Fruit fly (Drosophila melanogaster) whole organism, prepupa: ENCODE results near the gene CG13920.

Experiments used
- Blimp-1 ChIP-seq: fragments of 200-800 bp; sonication (Bioruptor generic); optimal IDR thresholded peaks from 3 replicates; lab custom pipeline; 2017; ENCODE audit warnings: missing biosample characterization, missing genetic modification characterization, mild to moderate bottlenecking, moderate library complexity, missing genetic modification reagents
- CG10631 ChIP-seq: fragments of 200-800 bp; sonication (Bioruptor generic); optimal IDR thresholded peaks from 2 replicates; lab custom pipeline; 2016; ENCODE audit warnings: missing biosample characterization, missing genetic modification characterization
- CG11294 ChIP-seq: fragments of 200-800 bp; sonication (Bioruptor generic); IDR thresholded peaks from 2 replicates; pipeline ENCODE4 v1.3.6; 2022; ENCODE audit warnings: missing biosample characterization, missing genetic modification characterization
- CG11762 ChIP-seq: fragments of 200-800 bp; sonication (Bioruptor generic); optimal IDR thresholded peaks from 3 replicates; lab custom pipeline; 2016; ENCODE audit warnings: missing biosample characterization, missing genetic modification characterization; ENCODE audit not compliant: insufficient read depth
- CG11902 ChIP-seq: fragments of 200-800 bp; sonication (Bioruptor generic); optimal IDR thresholded peaks from 3 replicates; lab custom pipeline; 2016; ENCODE audit warnings: missing biosample characterization, missing genetic modification characterization
- CG15336 ChIP-seq: fragments of 200-800 bp; sonication (Bioruptor generic); IDR thresholded peaks from 2 replicates; pipeline ENCODE4 v1.3.6; 2022; ENCODE audit warnings: missing biosample characterization, missing genetic modification characterization
- CG31627 ChIP-seq: fragments of 200-800 bp; sonication (Bioruptor generic); optimal IDR thresholded peaks from 3 replicates; lab custom pipeline; 2016; ENCODE audit warnings: missing biosample characterization, missing genetic modification characterization
- CG32006 ChIP-seq: fragments of 200-800 bp; sonication (Bioruptor generic); optimal IDR thresholded peaks from 3 replicates; lab custom pipeline; 2017; ENCODE audit warnings: missing biosample characterization, mild to moderate bottlenecking, missing genetic modification characterization
- CG3919 ChIP-seq: fragments of 200-800 bp; sonication (Bioruptor generic); optimal IDR thresholded peaks from 3 replicates; lab custom pipeline; 2016; ENCODE audit warnings: missing biosample characterization, missing genetic modification characterization
- CG4318 ChIP-seq: fragments of 200-800 bp; sonication (Bioruptor generic); optimal IDR thresholded peaks from 3 replicates; lab custom pipeline; 2017; ENCODE audit warnings: missing biosample characterization, mild to moderate bottlenecking, missing genetic modification characterization
- CG6276 ChIP-seq: fragments of 200-800 bp; sonication (Bioruptor generic); optimal IDR thresholded peaks from 2 replicates; lab custom pipeline; 2017; ENCODE audit warnings: missing biosample characterization, mild to moderate bottlenecking, missing genetic modification characterization
- CG6808 ChIP-seq: fragments of 200-800 bp; sonication (Bioruptor generic); optimal IDR thresholded peaks from 3 replicates; lab custom pipeline; 2017; ENCODE audit warnings: missing biosample characterization, missing genetic modification characterization, mild to moderate bottlenecking, moderate library complexity, missing genetic modification reagents
- CG7368 ChIP-seq: fragments of 200-800 bp; sonication (Bioruptor generic); optimal IDR thresholded peaks from 3 replicates; lab custom pipeline; 2016; ENCODE audit warnings: missing biosample characterization, missing genetic modification characterization
- CG8119 ChIP-seq: fragments of 200-800 bp; sonication (Bioruptor generic); IDR thresholded peaks from 3 replicates; pipeline ENCODE4 v1.3.6; 2022; ENCODE audit warnings: missing biosample characterization, missing genetic modification characterization
- CG8319 ChIP-seq: fragments of 200-800 bp; sonication (Bioruptor generic); optimal IDR thresholded peaks from 3 replicates; lab custom pipeline; 2016; ENCODE audit warnings: missing biosample characterization, missing genetic modification characterization
- CG8632 ChIP-seq: fragments of 200-800 bp; sonication (Bioruptor generic); optimal IDR thresholded peaks from 3 replicates; lab custom pipeline; 2016; ENCODE audit warnings: missing biosample characterization, missing genetic modification characterization
- CG9139 ChIP-seq: fragments of 200-800 bp; sonication (Bioruptor generic); optimal IDR thresholded peaks from 3 replicates; lab custom pipeline; 2017; ENCODE audit warnings: missing biosample characterization, mild to moderate bottlenecking, missing genetic modification characterization
- Eip75B ChIP-seq: fragments of 200-800 bp; sonication (Bioruptor generic); optimal IDR thresholded peaks from 3 replicates; lab custom pipeline; 2016; ENCODE audit warnings: missing biosample characterization, missing genetic modification characterization
- Eip78C ChIP-seq: fragments of 200-800 bp; sonication (Bioruptor generic); peaks from one replicate; lab custom pipeline; 2016; ENCODE audit warnings: missing biosample characterization, missing genetic modification characterization
- Eip93F ChIP-seq: fragments of 200-800 bp; sonication (Bioruptor generic); optimal IDR thresholded peaks from 2 replicates; lab custom pipeline; 2016; ENCODE audit warnings: missing biosample characterization, mild to moderate bottlenecking, missing genetic modification characterization
- Ets21C ChIP-seq: fragments of 200-800 bp; sonication (Bioruptor generic); optimal IDR thresholded peaks from 3 replicates; lab custom pipeline; 2016; ENCODE audit warnings: missing biosample characterization, missing genetic modification characterization
- Ets96B ChIP-seq: fragments of 200-800 bp; optimal IDR thresholded peaks from 2 replicates; lab custom pipeline; 2019; ENCODE audit warnings: missing biosample characterization, mild to moderate bottlenecking, missing genetic modification characterization, moderate library complexity
- Gug ChIP-seq: fragments of 200-800 bp; sonication (Bioruptor generic); IDR thresholded peaks from 2 replicates; pipeline ENCODE4 v1.3.6; 2022; ENCODE audit warnings: missing biosample characterization, missing genetic modification characterization
- Hr38 ChIP-seq: sonication (Bioruptor generic); optimal IDR thresholded peaks from 2 replicates; lab custom pipeline; 2016; ENCODE audit warnings: missing biosample characterization, missing genetic modification characterization
- Hr39 ChIP-seq: fragments of 200-800 bp; sonication (Bioruptor generic); optimal IDR thresholded peaks from 2 replicates; lab custom pipeline; 2016; ENCODE audit warnings: missing biosample characterization, missing genetic modification characterization
- Hr4 ChIP-seq: fragments of 200-800 bp; sonication (Bioruptor generic); optimal IDR thresholded peaks from 3 replicates; lab custom pipeline; 2016; ENCODE audit warnings: missing biosample characterization, missing genetic modification characterization
- Lpt ChIP-seq: fragments of 200-800 bp; sonication (Bioruptor generic); optimal IDR thresholded peaks from 3 replicates; lab custom pipeline; 2016; ENCODE audit warnings: missing biosample characterization, missing genetic modification characterization
- Met ChIP-seq: fragments of 200-800 bp; sonication (Bioruptor generic); optimal IDR thresholded peaks from 3 replicates; lab custom pipeline; 2016; ENCODE audit warnings: missing biosample characterization, missing genetic modification characterization
- OdsH ChIP-seq: fragments of 200-800 bp; sonication (Bioruptor generic); optimal IDR thresholded peaks from 3 replicates; lab custom pipeline; 2016; ENCODE audit warnings: missing biosample characterization, missing genetic modification characterization
- Smox ChIP-seq: fragments of 200-800 bp; sonication (Bioruptor generic); optimal IDR thresholded peaks from 3 replicates; lab custom pipeline; 2016; ENCODE audit warnings: missing biosample characterization, missing genetic modification characterization
- Sox102F ChIP-seq: fragments of 200-800 bp; sonication (Bioruptor generic); optimal IDR thresholded peaks from 2 replicates; lab custom pipeline; 2016; ENCODE audit warnings: missing biosample characterization, mild to moderate bottlenecking, missing genetic modification characterization
- Sox14 ChIP-seq: fragments of 200-800 bp; sonication (Bioruptor generic); optimal IDR thresholded peaks from 3 replicates; lab custom pipeline; 2016; ENCODE audit warnings: missing biosample characterization, missing genetic modification characterization
- achi ChIP-seq: fragments of 200-800 bp; sonication (Bioruptor generic); optimal IDR thresholded peaks from 3 replicates; lab custom pipeline; 2016; ENCODE audit warnings: missing biosample characterization, missing genetic modification characterization
- acj6 ChIP-seq: fragments of 200-800 bp; sonication (Bioruptor generic); optimal IDR thresholded peaks from 3 replicates; lab custom pipeline; 2016; ENCODE audit warnings: missing biosample characterization, missing genetic modification characterization
- dac ChIP-seq: fragments of 200-800 bp; sonication (Bioruptor generic); optimal IDR thresholded peaks from 2 replicates; lab custom pipeline; 2017; ENCODE audit warnings: missing biosample characterization, mild to moderate bottlenecking, missing genetic modification characterization
- dsx ChIP-seq: fragments of 200-800 bp; optimal IDR thresholded peaks from 3 replicates; lab custom pipeline; 2019; ENCODE audit warnings: missing biosample characterization, mild to moderate bottlenecking, missing genetic modification characterization, moderate library complexity; ENCODE audit not compliant: poor library complexity, severe bottlenecking
- eg ChIP-seq: fragments of 200-800 bp; sonication (Bioruptor generic); IDR thresholded peaks from 3 replicates; pipeline ENCODE4 v1.3.6; 2022; ENCODE audit warnings: missing biosample characterization, missing genetic modification characterization
- fd59A ChIP-seq: fragments of 200-800 bp; sonication (Bioruptor generic); optimal IDR thresholded peaks from 2 replicates; lab custom pipeline; 2017; ENCODE audit warnings: missing biosample characterization, mild to moderate bottlenecking, missing genetic modification characterization, missing genetic modification reagents
- lz ChIP-seq: fragments of 200-800 bp; sonication (Bioruptor generic); optimal IDR thresholded peaks from 3 replicates; lab custom pipeline; 2016; ENCODE audit warnings: missing biosample characterization, missing genetic modification characterization
- net ChIP-seq: fragments of 200-800 bp; sonication (Bioruptor generic); optimal IDR thresholded peaks from 3 replicates; lab custom pipeline; 2016; ENCODE audit warnings: missing biosample characterization, missing genetic modification characterization
- pdm3 ChIP-seq: fragments of 200-800 bp; sonication (Bioruptor generic); optimal IDR thresholded peaks from 3 replicates; lab custom pipeline; 2016; ENCODE audit warnings: missing biosample characterization, missing genetic modification characterization
- salr ChIP-seq, 2 experiments: fragments of 200-800 bp; sonication (Bioruptor generic); optimal IDR thresholded peaks; 3 replicates each; lab custom pipeline; 2016 to 2018; ENCODE audit warnings: missing biosample characterization in 2 of 2, missing genetic modification characterization in 2 of 2, mild to moderate bottlenecking in 1 of 2
- spab ChIP-seq: fragments of 200-800 bp; sonication (Bioruptor generic); optimal IDR thresholded peaks from 2 replicates; lab custom pipeline; 2017; ENCODE audit warnings: missing biosample characterization, mild to moderate bottlenecking, missing genetic modification characterization, missing genetic modification reagents
- ss ChIP-seq, 2 experiments: fragments of 200-800 bp; sonication (Bioruptor generic); optimal IDR thresholded peaks; 2 replicates in 1 of 2; 3 replicates in 1 of 2; lab custom pipeline; 2017 to 2018; ENCODE audit warnings: mild to moderate bottlenecking in 2 of 2, missing biosample characterization in 2 of 2, missing genetic modification characterization in 2 of 2, moderate library complexity in 1 of 2
- vri ChIP-seq: fragments of 200-800 bp; sonication (Bioruptor generic); optimal IDR thresholded peaks from 3 replicates; lab custom pipeline; 2016; ENCODE audit warnings: missing biosample characterization, mild to moderate bottlenecking, missing genetic modification characterization

The CG13920 gene

dm6 chr3L:1664876-1665275 is 16.1 kb downstream of the CG13920 start, which contains the start of the genes Srrm234 and CG7974:
Gene Srrm234 (minus strand): TSS chr3L:1665064.
Gene CG7974 (plus strand): TSS chr3L:1665138.
- TF ChIP-seq Sox102F (GFP tag; lab: Kevin White, UChicago) (no peak), achi (peak; percentile 93), salr (GFP tag; optimal IDR thresholded peaks at IDR 0.05; lab: Kevin White, UChicago) (no peak)

- TF ChIP-seq dac = no peak
Observed at dm6 chr3L:1665544-1665943, 16.8 kb downstream of the CG13920 start.

- no peak for TF ChIP-seq CG10631 (GFP tag; lab: Kevin White, UChicago)
- TF ChIP-seq Ets21C (GFP tag; lab: Kevin White, UChicago) = no peak
- no peak for TF ChIP-seq CG31627 (GFP tag; lab: Kevin White, UChicago)
- TF ChIP-seq CG4318 = no peak
- no peak for TF ChIP-seq CG6276 (GFP tag; lab: Kevin White, UChicago)
Observed at dm6 chr3L:1667423-1667822, 18.7 kb downstream of the CG13920 start.

- TF ChIP-seq CG8319 (GFP tag; lab: Kevin White, UChicago) (peak; percentile 73), CG6808 (no peak), Eip75B (GFP tag; lab: Kevin White, UChicago) (peak; percentile 85), net (GFP tag; lab: Kevin White, UChicago) (peak; percentile 74), fd59A (GFP tag; lab: Kevin White, UChicago) (peak; percentile 51), CG9139 (GFP tag; lab: Kevin White, UChicago) (peak; percentile 77), Ets21C (GFP tag; lab: Kevin White, UChicago) (peak; percentile 74), eg (GFP tag; lab: Robert Waterston, UW) (peak; percentile 84), CG6276 (GFP tag; lab: Kevin White, UChicago) (no peak), Met (GFP tag; lab: Kevin White, UChicago) (peak; percentile 85), CG7368 (GFP tag; lab: Kevin White, UChicago) (peak; percentile 85), pdm3 (GFP tag; lab: Kevin White, UChicago) (no peak), Hr39 (peak; percentile 88), Sox14 (peak; percentile 68), CG4318 (no peak), lz (peak; percentile 92), vri (GFP tag; lab: Kevin White, UChicago) (no peak), Eip93F (no peak), Blimp-1 (peak; percentile 84), Ets96B (tag; lab: Kevin White, UChicago) (peak; percentile 39), Smox (peak; percentile 79), CG11902 (GFP tag; lab: Kevin White, UChicago) (peak; percentile 81), CG32006 (no peak), CG8119 (GFP tag; lab: Robert Waterston, UW) (no peak), CG10631 (GFP tag; lab: Kevin White, UChicago) (no peak), achi (peak; percentile 100), Hr38 (GFP tag; lab: Kevin White, UChicago) (no peak), ss (GFP tag; optimal IDR thresholded peaks at IDR 0.05; lab: Kevin White, UChicago) (peak; percentile 56 to 85), CG11762 (GFP tag; lab: Kevin White, UChicago) (peak; percentile 57), dsx (GFP tag; lab: Kevin White, UChicago) (no peak), spab (GFP tag; lab: Kevin White, UChicago) (no peak), CG8632 (GFP tag; lab: Kevin White, UChicago) (no peak), CG15336 (GFP tag; lab: Robert Waterston, UW) (no peak), CG11294 (GFP tag; lab: Robert Waterston, UW) (peak; percentile 35; the same call in 1 of the 2 replicates), Lpt (no peak), dac (peak; percentile 62), acj6 (GFP tag; lab: Kevin White, UChicago) (no peak), Gug (GFP tag; lab: Robert Waterston, UW) (peak; percentile 46; the same call in 1 of the 2 replicates), CG3919 (GFP tag; lab: Kevin White, UChicago) (no peak), OdsH (GFP tag; lab: Kevin White, UChicago) (peak; percentile 79), Hr4 (GFP tag; lab: Kevin White, UChicago) (no peak), Eip78C (GFP tag; lab: Kevin White, UChicago) (peak; percentile 95)
Observed at dm6 chr3L:1668504-1668903, 19.8 kb downstream of the CG13920 start, which contains the start of gene RpL23A. Gene RpL23A (minus strand): TSS chr3L:1668654.
